Fruit fly (Drosophila melanogaster) whole organism, prepupa: Measurements from ENCODE around the gene CG43736.

ENCODE experiments used
- CG15336 ChIP-seq: fragments of 200-800 bp; sonication (Bioruptor generic); IDR thresholded peaks from 2 replicates; pipeline ENCODE4 v1.3.6; 2022; ENCODE audit warnings: missing biosample characterization, missing genetic modification characterization
- CG1621 ChIP-seq: fragments of 200-800 bp; sonication (Bioruptor generic); optimal IDR thresholded peaks from 3 replicates; lab custom pipeline; 2018; ENCODE audit warnings: missing biosample characterization, mild to moderate bottlenecking, missing genetic modification characterization
- CG3032 ChIP-seq: fragments of 200-800 bp; optimal IDR thresholded peaks from 2 replicates; lab custom pipeline; 2019; ENCODE audit warnings: missing biosample characterization, mild to moderate bottlenecking, missing genetic modification characterization, moderate library complexity
- CG31627 ChIP-seq: fragments of 200-800 bp; sonication (Bioruptor generic); optimal IDR thresholded peaks from 3 replicates; lab custom pipeline; 2016; ENCODE audit warnings: missing biosample characterization, missing genetic modification characterization
- CG32006 ChIP-seq: fragments of 200-800 bp; sonication (Bioruptor generic); optimal IDR thresholded peaks from 3 replicates; lab custom pipeline; 2017; ENCODE audit warnings: missing biosample characterization, mild to moderate bottlenecking, missing genetic modification characterization
- CG6163 ChIP-seq: fragments of 200-800 bp; sonication (Bioruptor generic); IDR thresholded peaks from 3 replicates; pipeline ENCODE4 v1.3.6; 2022; ENCODE audit warnings: missing biosample characterization, missing genetic modification characterization
- CG6792 ChIP-seq: fragments of 200-800 bp; sonication (Bioruptor generic); optimal IDR thresholded peaks from 3 replicates; lab custom pipeline; 2016; ENCODE audit warnings: missing biosample characterization, missing genetic modification characterization
- CG8119 ChIP-seq: fragments of 200-800 bp; sonication (Bioruptor generic); IDR thresholded peaks from 3 replicates; pipeline ENCODE4 v1.3.6; 2022; ENCODE audit warnings: missing biosample characterization, missing genetic modification characterization
- CG8319 ChIP-seq: fragments of 200-800 bp; sonication (Bioruptor generic); optimal IDR thresholded peaks from 3 replicates; lab custom pipeline; 2016; ENCODE audit warnings: missing biosample characterization, missing genetic modification characterization
- CG8632 ChIP-seq: fragments of 200-800 bp; sonication (Bioruptor generic); optimal IDR thresholded peaks from 3 replicates; lab custom pipeline; 2016; ENCODE audit warnings: missing biosample characterization, missing genetic modification characterization
- Eip78C ChIP-seq: fragments of 200-800 bp; sonication (Bioruptor generic); peaks from one replicate; lab custom pipeline; 2016; ENCODE audit warnings: missing biosample characterization, missing genetic modification characterization
- Eip93F ChIP-seq: fragments of 200-800 bp; sonication (Bioruptor generic); optimal IDR thresholded peaks from 2 replicates; lab custom pipeline; 2016; ENCODE audit warnings: missing biosample characterization, mild to moderate bottlenecking, missing genetic modification characterization
- Ets96B ChIP-seq: fragments of 200-800 bp; optimal IDR thresholded peaks from 2 replicates; lab custom pipeline; 2019; ENCODE audit warnings: missing biosample characterization, mild to moderate bottlenecking, missing genetic modification characterization, moderate library complexity
- Hr39 ChIP-seq: fragments of 200-800 bp; sonication (Bioruptor generic); optimal IDR thresholded peaks from 2 replicates; lab custom pipeline; 2016; ENCODE audit warnings: missing biosample characterization, missing genetic modification characterization
- Hr4 ChIP-seq: fragments of 200-800 bp; sonication (Bioruptor generic); optimal IDR thresholded peaks from 3 replicates; lab custom pipeline; 2016; ENCODE audit warnings: missing biosample characterization, missing genetic modification characterization
- Smox ChIP-seq: fragments of 200-800 bp; sonication (Bioruptor generic); optimal IDR thresholded peaks from 3 replicates; lab custom pipeline; 2016; ENCODE audit warnings: missing biosample characterization, missing genetic modification characterization
- Sox102F ChIP-seq: fragments of 200-800 bp; sonication (Bioruptor generic); optimal IDR thresholded peaks from 2 replicates; lab custom pipeline; 2016; ENCODE audit warnings: missing biosample characterization, mild to moderate bottlenecking, missing genetic modification characterization
- Sox14 ChIP-seq: fragments of 200-800 bp; sonication (Bioruptor generic); optimal IDR thresholded peaks from 3 replicates; lab custom pipeline; 2016; ENCODE audit warnings: missing biosample characterization, missing genetic modification characterization
- Sox15 ChIP-seq: fragments of 200-800 bp; sonication (Bioruptor generic); optimal IDR thresholded peaks from 3 replicates; lab custom pipeline; 2016; ENCODE audit warnings: missing biosample characterization, missing genetic modification characterization
- achi ChIP-seq: fragments of 200-800 bp; sonication (Bioruptor generic); optimal IDR thresholded peaks from 3 replicates; lab custom pipeline; 2016; ENCODE audit warnings: missing biosample characterization, missing genetic modification characterization
- cyc ChIP-seq: fragments of 200-800 bp; sonication (Bioruptor generic); optimal IDR thresholded peaks from 3 replicates; lab custom pipeline; 2016; ENCODE audit warnings: missing biosample characterization, missing genetic modification characterization
- dsx ChIP-seq: fragments of 200-800 bp; optimal IDR thresholded peaks from 3 replicates; lab custom pipeline; 2019; ENCODE audit warnings: missing biosample characterization, mild to moderate bottlenecking, missing genetic modification characterization, moderate library complexity; ENCODE audit not compliant: poor library complexity, severe bottlenecking
- eg ChIP-seq: fragments of 200-800 bp; sonication (Bioruptor generic); IDR thresholded peaks from 3 replicates; pipeline ENCODE4 v1.3.6; 2022; ENCODE audit warnings: missing biosample characterization, missing genetic modification characterization
- esn ChIP-seq: fragments of 200-800 bp; sonication (Bioruptor generic); optimal IDR thresholded peaks from 2 replicates; lab custom pipeline; 2016; ENCODE audit warnings: missing biosample characterization, mild to moderate bottlenecking, missing genetic modification characterization, moderate library complexity
- ss ChIP-seq, 2 experiments: fragments of 200-800 bp; sonication (Bioruptor generic); optimal IDR thresholded peaks; 2 replicates in 1 of 2; 3 replicates in 1 of 2; lab custom pipeline; 2017 to 2018; ENCODE audit warnings: mild to moderate bottlenecking in 2 of 2, missing biosample characterization in 2 of 2, missing genetic modification characterization in 2 of 2, moderate library complexity in 1 of 2
- svp ChIP-seq: fragments of 200-800 bp; sonication (Bioruptor generic); peaks from one replicate; lab custom pipeline; 2016; ENCODE audit warnings: missing biosample characterization, missing genetic modification characterization
- topi ChIP-seq: fragments of 200-800 bp; sonication (Bioruptor generic); optimal IDR thresholded peaks from 3 replicates; lab custom pipeline; 2016; ENCODE audit warnings: missing biosample characterization, missing genetic modification characterization

CG43736 gene

DNA sequence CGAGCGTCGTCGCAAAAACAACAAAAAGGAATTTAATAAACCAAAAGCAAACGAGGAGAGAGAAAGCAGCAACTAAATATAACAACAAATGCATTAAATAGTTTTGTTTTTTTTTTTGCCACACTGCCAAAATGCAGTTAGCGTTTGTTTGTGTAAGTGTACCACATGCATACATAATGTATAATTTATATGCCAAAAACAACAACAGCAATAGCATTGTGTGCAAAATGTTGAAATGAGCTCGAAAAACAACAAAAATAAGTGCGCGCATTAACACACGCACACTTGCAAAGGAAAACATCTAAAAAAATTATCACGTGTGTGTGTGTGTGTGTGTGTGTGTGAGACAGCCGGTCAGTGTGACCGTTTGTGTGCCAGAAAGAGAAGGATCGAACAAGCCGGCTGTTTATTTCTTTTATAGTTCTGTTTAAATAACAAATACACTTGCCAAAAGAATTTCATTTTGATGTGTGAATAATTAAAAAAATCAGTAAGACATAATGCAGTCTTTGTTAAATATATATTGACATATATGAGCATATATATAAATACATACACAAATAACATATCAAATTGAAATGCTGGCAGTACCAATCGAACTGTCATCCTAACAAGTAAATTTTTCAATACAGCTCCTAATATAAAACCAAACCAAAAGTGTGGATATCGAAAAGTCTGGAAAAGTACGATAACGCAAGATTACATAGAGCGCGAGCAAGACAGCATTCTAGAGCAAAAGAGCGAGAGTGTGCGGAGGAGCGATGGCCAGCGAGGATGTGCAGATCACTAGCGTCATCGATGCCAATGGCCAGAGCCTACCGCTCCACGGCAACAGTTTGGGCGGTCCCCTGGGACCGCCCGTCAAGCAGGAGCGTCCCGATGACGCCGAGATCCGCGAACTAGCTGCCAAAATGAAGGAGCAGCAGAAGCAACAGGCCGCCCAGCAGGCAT is 5.2 kb downstream of the CG43736 start:
- TF ChIP-seq Eip78C (GFP tag; lab: Kevin White, UChicago) (peak; percentile 67), CG8119 (GFP tag; lab: Robert Waterston, UW) (no peak), topi (no peak), achi (GFP tag; lab: Kevin White, UChicago) (no peak), CG8319 (GFP tag; lab: Kevin White, UChicago) (no peak), Sox102F (GFP tag; lab: Kevin White, UChicago) (peak; percentile 6), Hr4 (GFP tag; lab: Kevin White, UChicago) (no peak)

dm6 chrX:6869770-6870404 is 6.2 kb downstream of the CG43736 start:
- TF ChIP-seq Sox15 (GFP tag; lab: Kevin White, UChicago) (no peak), cyc (GFP tag; lab: Kevin White, UChicago) (no peak), CG3032 (tag; lab: Kevin White, UChicago) (no peak), CG8632 (GFP tag; lab: Kevin White, UChicago) (no peak), CG32006 (GFP tag; lab: Kevin White, UChicago) (no peak), Hr4 (GFP tag; lab: Kevin White, UChicago) (no peak), ss (GFP tag; optimal IDR thresholded peaks at IDR 0.05; lab: Kevin White, UChicago) (no peak), Ets96B (tag; lab: Kevin White, UChicago) (no peak)

DNA sequence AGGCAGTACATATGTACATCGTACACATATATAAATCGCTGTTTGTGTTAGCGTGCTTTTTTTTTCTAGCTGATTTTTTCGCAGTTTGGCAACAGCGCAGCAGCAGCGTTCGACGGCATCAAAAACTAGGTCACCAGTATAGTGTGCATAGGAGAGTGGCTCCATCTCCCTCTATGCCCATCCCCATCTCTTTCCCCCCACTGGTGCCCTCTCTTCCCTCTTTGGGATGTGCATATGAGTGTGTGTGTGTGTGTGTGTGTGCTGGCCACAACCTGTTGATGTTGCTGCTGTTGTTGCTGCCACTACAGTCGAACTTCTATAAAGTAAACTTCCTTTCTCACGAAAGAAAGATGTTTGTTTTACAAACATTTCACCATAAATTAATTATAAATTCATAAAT is 8.1 kb downstream of the CG43736 start:
- TF ChIP-seq Hr4 (GFP tag; lab: Kevin White, UChicago), result no peak
- no peak for TF ChIP-seq Sox14 (GFP tag; lab: Kevin White, UChicago)
- TF ChIP-seq CG6163 (GFP tag; lab: Robert Waterston, UW), result 0 out of 3 replicates have a peak, but pooled peaks have one; percentile 33
- TF ChIP-seq Eip93F (GFP tag; lab: Kevin White, UChicago), result no peak
- TF ChIP-seq eg, result 0 out of 3 replicates have a peak, but pooled peaks have one; percentile 37

DNA sequence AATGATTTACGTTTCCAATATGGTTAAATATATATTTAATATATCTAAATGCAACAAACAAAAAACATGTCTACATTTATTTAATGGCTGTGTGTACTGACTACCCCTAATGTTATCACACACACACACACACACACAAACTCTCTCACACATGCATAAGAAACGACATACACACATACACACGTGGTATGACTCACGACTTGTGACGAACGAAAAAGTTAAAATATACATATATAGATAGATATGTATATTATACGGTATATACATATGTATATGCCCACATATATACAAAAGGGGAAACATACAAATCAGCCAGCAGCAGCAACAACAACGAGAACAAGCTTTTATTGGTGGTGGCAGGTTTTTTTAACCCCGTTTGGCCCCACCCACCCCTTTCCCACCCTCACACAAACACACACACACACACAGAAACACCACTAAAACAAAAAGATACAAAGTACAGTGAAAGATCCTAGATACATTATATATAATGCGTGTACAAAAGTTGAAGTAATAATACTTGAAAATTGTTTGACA is 11.3 kb downstream of the CG43736 start:
- TF ChIP-seq CG3032 (tag; lab: Kevin White, UChicago) (peak; percentile 11), Eip78C (GFP tag; lab: Kevin White, UChicago) (peak; percentile 60), dsx (peak; percentile 1), CG15336 (GFP tag; lab: Robert Waterston, UW) (0 out of 2 replicates have a peak, but pooled peaks have one; percentile 8), CG8119 (GFP tag; lab: Robert Waterston, UW) (peak; percentile 28; the same call in 1 of the 3 replicates), CG1621 (tag; lab: Kevin White, UChicago) (no peak), CG6163 (GFP tag; lab: Robert Waterston, UW) (peak; percentile 5; the same call in 1 of the 3 replicates), ss (GFP tag; optimal IDR thresholded peaks at IDR 0.05; lab: Kevin White, UChicago) (peak in 1 of 2 experiments; percentile 37), Hr39 (GFP tag; lab: Kevin White, UChicago) (no peak)

- TF ChIP-seq svp (GFP tag; lab: Kevin White, UChicago) (peak; percentile 77), Eip78C (GFP tag; lab: Kevin White, UChicago) (peak; percentile 11), esn (GFP tag; lab: Kevin White, UChicago) (peak; percentile 29), Sox14 (GFP tag; lab: Kevin White, UChicago) (peak; percentile 47), CG15336 (GFP tag; lab: Robert Waterston, UW) (0 out of 2 replicates have a peak, but pooled peaks have one; percentile 28), achi (GFP tag; lab: Kevin White, UChicago) (no peak)
Observed at dm6 chrX:6875773-6876172, 12.1 kb downstream of the CG43736 start.

DNA sequence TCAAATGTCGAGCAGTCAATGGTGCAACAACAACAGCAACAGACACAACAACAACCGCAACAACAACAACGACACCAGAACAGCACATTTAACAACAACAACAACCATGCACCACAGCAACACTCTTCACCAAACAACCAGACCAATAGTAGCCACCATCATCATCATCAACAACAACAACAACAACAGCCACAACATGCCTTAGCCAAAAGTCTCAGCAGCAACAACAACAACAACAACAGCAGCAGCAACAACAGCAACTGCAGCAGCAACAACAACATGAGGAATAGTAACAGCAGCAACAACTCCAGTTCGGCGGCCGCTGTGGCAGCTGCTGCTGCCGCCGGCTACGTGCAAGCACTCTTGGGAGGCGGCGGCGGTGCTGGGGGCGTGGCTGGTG is 12.7 kb downstream of the CG43736 start:
- TF ChIP-seq Sox14 (GFP tag; lab: Kevin White, UChicago) (no peak), cyc (GFP tag; lab: Kevin White, UChicago) (no peak), CG31627 (GFP tag; lab: Kevin White, UChicago) (no peak), dsx (no peak), Smox (GFP tag; lab: Kevin White, UChicago) (no peak), Sox102F (GFP tag; lab: Kevin White, UChicago) (no peak), CG6163 (GFP tag; lab: Robert Waterston, UW) (no peak), CG6792 (GFP tag; lab: Kevin White, UChicago) (no peak)
